Worm (Caenorhabditis elegans): ENCODE measurements around the gene C35A5.11.

ce11 chrV:10475421-10475820 is 27.5 kb downstream of the C35A5.11 start:
- no peak for TF ChIP-seq ztf-29 (GFP tag; IDR thresholded peaks at IDR 0.05)
- no peak for TF ChIP-seq ref-1 (GFP tag; conservative IDR thresholded peaks at IDR 0.05)
- TF ChIP-seq flt-1 (GFP tag; IDR thresholded peaks at IDR 0.05), result no peak
- no peak for TF ChIP-seq tab-1 (GFP tag; IDR thresholded peaks at IDR 0.05)
- TF ChIP-seq ztf-23 (GFP tag; IDR thresholded peaks at IDR 0.05), result no peak
- no peak for TF ChIP-seq med-1 (GFP tag; optimal IDR thresholded peaks at IDR 0.05; ENCODE audit: insufficient read depth)
- no peak for TF ChIP-seq klf-2 (GFP tag; conservative IDR thresholded peaks at IDR 0.05)
- TF ChIP-seq cog-1 (tag; optimal IDR thresholded peaks at IDR 0.05), result no peak

All from whole organism, midembryonic.